Worm (Caenorhabditis elegans) whole organism, mixed stage, embryonic: Measurements from ENCODE around the gene Y111B2A.2.

Source experiments
- blmp-1 ChIP-seq: fragments of 150-350 bp; optimal IDR thresholded peaks from 2 replicates; lab custom pipeline; 2014; ENCODE audit warnings: missing biosample characterization, missing genetic modification characterization
- ceh-39 ChIP-seq: fragments of 150-350 bp; optimal IDR thresholded peaks from 2 replicates; lab custom pipeline; 2014; ENCODE audit warnings: missing biosample characterization, missing genetic modification characterization
- ceh-43 ChIP-seq: fragments of 200-800 bp; sonication (Bioruptor generic); optimal IDR thresholded peaks from 2 replicates; lab custom pipeline; 2018; ENCODE audit warnings: mild to moderate bottlenecking, missing genetic modification characterization, moderate library complexity, missing compliant biosample characterization
- ceh-83 ChIP-seq: fragments of 200-800 bp; sonication (Bioruptor generic); optimal IDR thresholded peaks from 2 replicates; lab custom pipeline; 2018; ENCODE audit warnings: mild to moderate bottlenecking, missing genetic modification characterization, missing compliant biosample characterization
- ces-1 ChIP-seq: fragments of 150-350 bp; optimal IDR thresholded peaks from 2 replicates; lab custom pipeline; 2014; ENCODE audit warnings: missing biosample characterization, missing genetic modification reagents, missing genetic modification characterization
- cnd-1 ChIP-seq: fragments of 200-800 bp; sonication (Bioruptor generic); optimal IDR thresholded peaks from 2 replicates; lab custom pipeline; 2018; ENCODE audit warnings: mild to moderate bottlenecking, missing genetic modification characterization, missing compliant biosample characterization
- elt-1 ChIP-seq: sonication (generic microtip); optimal IDR thresholded peaks from 2 replicates; lab custom pipeline; 2017; ENCODE audit warnings: missing genetic modification characterization, mild to moderate bottlenecking, missing compliant biosample characterization, antibody characterized with exemption, moderate library complexity, borderline replicate concordance; ENCODE audit not compliant: insufficient read depth
- flh-1 ChIP-seq: fragments of 200-800 bp; sonication (Bioruptor generic); optimal IDR thresholded peaks from 2 replicates; lab custom pipeline; 2018; ENCODE audit warnings: mild to moderate bottlenecking, missing genetic modification characterization, moderate library complexity, missing compliant biosample characterization
- ham-2 ChIP-seq: fragments of 200-800 bp; sonication (Bioruptor generic); optimal IDR thresholded peaks from 2 replicates; lab custom pipeline; 2018; ENCODE audit warnings: mild to moderate bottlenecking, missing genetic modification characterization, missing compliant biosample characterization
- lin-13 ChIP-seq: fragments of 150-350 bp; optimal IDR thresholded peaks from 2 replicates; lab custom pipeline; 2014; ENCODE audit warnings: missing biosample characterization, missing genetic modification characterization
- lsy-2 ChIP-seq: fragments of 150-350 bp; optimal IDR thresholded peaks from 2 replicates; lab custom pipeline; 2014; ENCODE audit warnings: missing biosample characterization, missing genetic modification characterization
- mab-5 ChIP-seq: fragments of 150-350 bp; optimal IDR thresholded peaks from 2 replicates; lab custom pipeline; 2014; ENCODE audit warnings: missing biosample characterization, missing genetic modification characterization
- mep-1 ChIP-seq: fragments of 150-350 bp; optimal IDR thresholded peaks from 2 replicates; lab custom pipeline; 2017; ENCODE audit warnings: missing biosample characterization, missing genetic modification reagents, missing genetic modification characterization, inconsistent platforms
- mls-2 ChIP-seq: sonication (generic microtip); optimal IDR thresholded peaks from 2 replicates; lab custom pipeline; 2016; ENCODE audit warnings: mild to moderate bottlenecking, missing genetic modification characterization, moderate library complexity, missing compliant biosample characterization
- nhr-12 ChIP-seq: fragments of 150-350 bp; optimal IDR thresholded peaks from 2 replicates; lab custom pipeline; 2014; ENCODE audit warnings: missing biosample characterization, missing genetic modification characterization
- nhr-2 ChIP-seq: fragments of 150-350 bp; optimal IDR thresholded peaks from 2 replicates; lab custom pipeline; 2014; ENCODE audit warnings: missing biosample characterization, missing genetic modification characterization
- nhr-237 ChIP-seq: fragments of 150-350 bp; optimal IDR thresholded peaks from 2 replicates; lab custom pipeline; 2014; ENCODE audit warnings: missing biosample characterization, missing genetic modification characterization
- nhr-28 ChIP-seq: fragments of 150-350 bp; optimal IDR thresholded peaks from 2 replicates; lab custom pipeline; 2014; ENCODE audit warnings: missing biosample characterization, missing genetic modification characterization
- sem-2 ChIP-seq: fragments of 200-800 bp; sonication (Bioruptor generic); optimal IDR thresholded peaks from 2 replicates; lab custom pipeline; 2018; ENCODE audit warnings: mild to moderate bottlenecking, missing genetic modification characterization, missing compliant biosample characterization
- snpc-4 ChIP-seq: fragments of 150-350 bp; optimal IDR thresholded peaks from 2 replicates; lab custom pipeline; 2014; ENCODE audit warnings: missing biosample characterization, missing genetic modification characterization
- unc-120 ChIP-seq: sonication (generic microtip); optimal IDR thresholded peaks from 2 replicates; lab custom pipeline; 2017; ENCODE audit warnings: missing genetic modification characterization, missing compliant biosample characterization; ENCODE audit not compliant: poor library complexity, severe bottlenecking
- unc-39 ChIP-seq: fragments of 150-350 bp; optimal IDR thresholded peaks from 2 replicates; lab custom pipeline; 2014; ENCODE audit warnings: missing biosample characterization, missing genetic modification characterization
- unc-62 ChIP-seq: fragments of 150-350 bp; optimal IDR thresholded peaks from 2 replicates; lab custom pipeline; 2014; ENCODE audit warnings: missing biosample characterization, missing genetic modification reagents, missing genetic modification characterization
- zip-8 ChIP-seq: fragments of 150-350 bp; optimal IDR thresholded peaks from 2 replicates; lab custom pipeline; 2014; ENCODE audit warnings: missing biosample characterization, missing genetic modification characterization
- ztf-11 ChIP-seq: fragments of 150-350 bp; optimal IDR thresholded peaks from 2 replicates; lab custom pipeline; 2014; ENCODE audit warnings: missing biosample characterization, missing genetic modification characterization

Gene Y111B2A.2

DNA sequence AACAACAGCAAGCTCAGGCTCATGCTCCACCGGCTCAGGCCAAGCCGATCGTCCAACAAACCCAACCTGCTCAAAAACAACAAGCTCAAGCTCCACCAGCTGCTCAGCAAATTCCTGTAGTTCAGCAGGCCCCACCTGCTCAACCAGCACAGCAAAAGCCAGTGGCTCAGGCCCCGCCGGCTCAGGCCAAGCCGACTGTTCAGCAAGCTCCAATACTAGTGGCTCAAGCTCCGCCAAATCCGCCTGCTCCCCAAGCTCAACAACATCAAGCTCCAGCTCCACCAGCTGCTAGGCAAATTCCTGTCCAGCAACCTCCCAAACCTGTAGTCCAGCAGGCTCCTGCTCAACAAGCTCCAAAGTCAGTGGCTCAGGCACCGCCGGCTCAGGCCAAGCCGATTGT, 26.1 kb upstream of the Y111B2A.2 start:
- TF ChIP-seq unc-39 (tag; lab: Kevin White, UChicago) (no peak), blmp-1 (tag; lab: Kevin White, UChicago) (no peak), ztf-11 (tag; lab: Kevin White, UChicago) (no peak), elt-1 (tag; lab: Kevin White, UChicago) (no peak), snpc-4 (tag; lab: Kevin White, UChicago) (no peak), nhr-28 (tag; lab: Kevin White, UChicago) (no peak), lin-13 (no peak), mab-5 (tag; lab: Kevin White, UChicago) (no peak), ceh-83 (GFP tag; lab: Kevin White, UChicago) (no peak), nhr-12 (no peak), unc-120 (tag; lab: Kevin White, UChicago) (no peak)

DNA sequence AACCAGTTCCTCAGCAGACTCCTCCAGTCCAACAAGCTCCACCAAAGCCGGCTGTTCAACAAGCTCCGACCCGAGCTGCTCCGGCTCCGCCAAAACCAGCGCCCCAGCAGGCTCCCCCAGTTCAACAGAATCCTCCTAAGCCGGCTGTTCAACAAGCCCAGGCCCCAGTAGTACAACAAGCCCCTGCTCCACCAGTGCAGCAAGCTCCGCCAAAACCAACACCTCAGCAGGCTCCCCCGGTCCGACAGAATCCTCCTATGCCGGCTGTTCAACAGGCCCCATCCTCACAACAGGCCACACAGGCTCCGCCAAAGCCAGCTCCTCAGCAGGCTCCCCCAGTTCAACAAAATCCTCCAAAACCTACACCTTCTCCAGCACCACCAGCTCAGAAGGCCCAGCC, 25.3 kb upstream of the Y111B2A.2 start:
- TF ChIP-seq cnd-1 (no peak), mls-2 (tag; lab: Kevin White, UChicago) (no peak), elt-1 (tag; lab: Kevin White, UChicago) (no peak)

DNA sequence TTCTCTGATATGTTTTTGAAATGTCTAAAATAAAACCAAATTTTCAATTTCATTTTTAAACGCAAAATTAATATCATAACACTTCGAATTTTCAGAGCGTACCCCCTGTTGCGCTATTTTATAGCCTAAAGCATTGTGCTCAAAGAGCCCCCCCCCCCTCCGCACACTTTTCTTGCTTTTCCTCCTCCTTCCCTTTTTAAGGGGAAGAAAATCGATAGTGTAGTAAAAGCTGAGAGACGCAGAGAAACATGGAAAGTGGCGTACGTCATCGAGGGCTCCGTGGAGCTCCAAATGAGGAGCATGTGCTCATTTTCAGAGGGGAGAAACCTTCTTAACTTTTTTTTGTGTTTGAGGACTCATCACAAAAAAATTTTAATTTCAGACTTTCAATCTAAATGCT, 23.4 kb upstream of the Y111B2A.2 start, which contains the start of gene cccp-1:
Gene cccp-1 (plus strand): TSS at position 377 of the 400 bp plus-strand sequence.
- peak; percentile 58 for TF ChIP-seq ces-1 (GFP tag; lab: Kevin White, UChicago)
- no peak for TF ChIP-seq ceh-39 (tag; lab: Kevin White, UChicago)
- TF ChIP-seq, all 35 proteins: peak for 1

DNA sequence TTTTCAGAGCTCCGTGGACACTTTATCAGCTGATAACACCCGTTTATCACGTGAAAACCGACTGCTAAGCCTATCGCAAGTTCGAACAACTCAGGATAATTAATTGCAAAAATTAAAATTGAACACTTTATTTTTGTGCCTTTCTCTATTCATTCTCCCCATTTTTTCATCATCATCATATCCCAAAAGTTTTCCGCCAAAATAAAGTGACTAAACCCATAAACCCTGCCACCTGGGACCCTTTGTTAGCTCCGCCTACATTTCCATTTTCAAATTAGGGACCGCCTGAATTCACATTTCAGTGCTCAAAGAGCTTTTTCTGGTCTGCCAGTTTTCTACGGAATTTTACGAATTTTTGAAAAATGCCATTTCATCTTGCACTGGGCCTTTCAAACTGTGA, 11.5 kb upstream of the Y111B2A.2 start, which contains the start of gene arrd-16:
Gene arrd-16 (plus strand): TSS at position 301 of the 400 bp plus-strand sequence.
- TF ChIP-seq mep-1 (tag; lab: Kevin White, UChicago) (no peak), nhr-2 (tag; lab: Kevin White, UChicago) (no peak), lsy-2 (tag; lab: Kevin White, UChicago) (no peak), sem-2 (no peak), elt-1 (tag; lab: Kevin White, UChicago) (no peak), unc-62 (GFP tag; lab: Kevin White, UChicago) (no peak), ces-1 (GFP tag; lab: Kevin White, UChicago) (no peak), nhr-12 (no peak), ceh-43 (GFP tag; lab: Kevin White, UChicago) (no peak), nhr-237 (tag; lab: Kevin White, UChicago) (no peak), mab-5 (tag; lab: Kevin White, UChicago) (no peak), blmp-1 (tag; lab: Kevin White, UChicago) (no peak), nhr-28 (tag; lab: Kevin White, UChicago) (no peak), flh-1 (GFP tag; lab: Kevin White, UChicago) (no peak), lin-13 (no peak), ceh-39 (tag; lab: Kevin White, UChicago) (no peak)

DNA sequence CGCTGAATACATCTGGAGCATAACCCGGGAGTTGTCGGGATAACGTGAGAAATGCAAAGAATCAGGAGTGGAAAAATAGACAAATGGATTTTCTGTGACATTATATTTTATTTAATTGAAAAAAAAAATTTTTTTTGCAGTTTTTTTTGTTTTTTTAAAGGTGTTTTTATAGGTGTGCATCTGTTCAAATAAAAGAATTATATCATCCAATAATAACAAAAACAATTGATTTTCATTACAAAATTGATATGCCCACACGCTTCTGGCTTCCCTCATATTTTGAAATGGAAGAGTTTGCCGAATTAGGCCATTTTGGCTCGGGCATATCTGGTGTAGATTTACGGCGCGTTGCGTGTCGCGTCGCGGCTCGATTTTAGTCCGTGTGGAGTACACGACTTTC, 3.9 kb upstream of the Y111B2A.2 start, which contains the start of gene Y49E10.25:
Gene Y49E10.25 (minus strand): TSS at position 101 of the 400 bp plus-strand sequence.
- no peak for TF ChIP-seq cnd-1
- TF ChIP-seq mep-1 (tag; lab: Kevin White, UChicago) = no peak
- no peak for TF ChIP-seq nhr-237 (tag; lab: Kevin White, UChicago)

DNA sequence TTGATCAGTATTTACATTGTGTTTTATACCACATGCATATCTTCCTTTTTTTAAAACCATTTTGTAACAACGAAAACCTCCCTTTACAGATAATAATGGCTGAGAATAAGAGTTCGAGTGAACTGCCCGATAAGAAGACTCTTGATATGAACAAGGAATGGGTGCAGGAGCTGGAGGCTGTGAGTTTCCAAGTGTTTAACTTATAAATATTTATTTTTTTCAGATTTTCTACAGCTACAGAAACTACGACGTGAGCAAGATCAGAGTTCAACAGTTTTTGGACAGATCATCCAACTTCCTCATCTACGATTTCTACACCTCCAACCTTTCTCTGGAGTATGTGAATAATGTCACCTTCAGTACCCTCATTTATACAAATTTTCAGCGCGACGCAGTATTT, 563 bp downstream of the Y111B2A.2 start, which contains the start of gene herd-1:
Gene herd-1 (plus strand): TSS at position 90 of the 400 bp plus-strand sequence.
- no peak for TF ChIP-seq zip-8 (tag; lab: Kevin White, UChicago)
- no peak for TF ChIP-seq ham-2 (GFP tag; lab: Kevin White, UChicago)
- no peak for TF ChIP-seq elt-1 (tag; lab: Kevin White, UChicago)
- TF ChIP-seq ceh-83 (GFP tag; lab: Kevin White, UChicago) = no peak
- no peak for TF ChIP-seq blmp-1 (tag; lab: Kevin White, UChicago)
- TF ChIP-seq ceh-43 (GFP tag; lab: Kevin White, UChicago) = no peak
- no peak for TF ChIP-seq snpc-4 (tag; lab: Kevin White, UChicago)
- TF ChIP-seq, all 35 proteins: peak for 0

DNA sequence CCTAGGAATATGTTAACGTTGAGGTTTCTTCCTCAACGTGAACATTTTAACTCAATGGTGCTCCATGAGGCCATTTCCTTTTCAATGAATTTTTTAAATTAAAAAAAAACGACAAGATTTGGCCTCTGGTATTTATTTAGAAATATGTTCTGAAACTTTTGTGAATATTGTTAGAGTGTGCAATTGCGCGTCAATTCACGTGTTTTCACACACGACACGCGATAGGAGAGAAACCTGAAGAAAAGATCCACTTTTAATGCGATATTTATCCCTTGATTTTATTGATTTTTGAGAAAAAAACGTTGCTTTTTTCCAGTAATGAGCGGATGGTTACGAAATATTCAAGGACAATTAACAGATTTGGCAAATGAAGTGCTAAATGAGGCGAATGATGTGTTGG, 3.4 kb downstream of the Y111B2A.2 start, which contains the start of gene sql-1:
Gene sql-1 (plus strand): TSS at position 313 of the 400 bp plus-strand sequence.
- peak; percentile 12 for TF ChIP-seq ces-1 (GFP tag; lab: Kevin White, UChicago)
- TF ChIP-seq elt-1 (tag; lab: Kevin White, UChicago) = no peak
